Worm (Caenorhabditis elegans): ENCODE data around the gene nlp-82.

Gene nlp-82

DNA sequence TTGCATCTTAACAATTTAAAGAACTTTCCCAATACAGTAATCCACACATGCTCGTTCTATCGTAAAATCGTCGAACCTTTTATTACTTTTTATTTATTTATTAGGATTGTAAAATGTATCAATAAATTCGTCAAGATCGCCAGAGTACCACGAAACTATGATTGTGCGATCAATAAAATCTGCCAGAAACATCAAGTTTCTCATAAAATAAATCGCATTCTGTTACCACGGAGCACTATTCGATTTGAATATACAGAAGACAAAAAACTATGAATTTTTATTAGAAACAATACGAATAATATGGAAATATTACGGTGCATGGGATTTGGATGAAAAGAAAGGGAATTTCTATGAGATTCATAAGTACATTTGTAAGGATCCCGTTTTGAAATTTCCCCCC, 12.7 kb upstream of the nlp-82 start, which contains the start of gene C01G6.2:
Gene C01G6.2, plus strand, starts transcription at position 301 of the 400 bp plus-strand sequence.
- TF ChIP-seq unc-62 (GFP tag; optimal IDR thresholded peaks at IDR 0.05 in 1 of 2) (peak in 1 of 2 experiments; percentile 17), unc-62 (tag; optimal IDR thresholded peaks at IDR 0.05) (no peak), madf-9 (GFP tag; conservative IDR thresholded peaks at IDR 0.05) (no peak)

DNA sequence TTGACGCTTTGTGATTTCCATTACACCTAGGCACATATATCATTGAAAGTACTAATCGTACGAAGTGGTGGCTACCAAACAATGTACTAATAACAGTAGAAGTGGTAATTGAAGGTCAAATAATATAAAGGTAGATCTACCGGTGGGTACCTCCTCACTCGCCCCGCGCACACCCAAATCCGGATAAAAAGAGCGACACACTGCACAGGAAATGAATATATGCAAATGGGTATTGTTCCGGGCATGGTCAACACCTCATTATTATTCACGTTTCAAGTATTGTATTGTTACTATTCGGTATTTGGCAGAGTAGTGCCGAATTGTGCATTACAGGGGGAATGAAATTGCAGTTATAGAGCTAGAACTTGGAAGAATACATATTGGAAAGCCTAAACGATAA, 12.2 kb upstream of the nlp-82 start:
- TF ChIP-seq hif-1 (tag; optimal IDR thresholded peaks at IDR 0.05) (no peak), ceh-44 (GFP tag; IDR thresholded peaks at IDR 0.05) (no peak), tag-97 (GFP tag; IDR thresholded peaks at IDR 0.05) (no peak), set-16 (GFP tag; IDR thresholded peaks at IDR 0.05) (no peak), egl-27 (tag; optimal IDR thresholded peaks at IDR 0.05) (no peak), D1046.2 (GFP tag; IDR thresholded peaks at IDR 0.05) (no peak)

ce11 chrII:9265705-9266104, 11.6 kb upstream of the nlp-82 start:
- peak; percentile 64 for TF ChIP-seq aha-1 (tag)
- no peak for TF ChIP-seq zag-1 (tag; optimal IDR thresholded peaks at IDR 0.05)

DNA sequence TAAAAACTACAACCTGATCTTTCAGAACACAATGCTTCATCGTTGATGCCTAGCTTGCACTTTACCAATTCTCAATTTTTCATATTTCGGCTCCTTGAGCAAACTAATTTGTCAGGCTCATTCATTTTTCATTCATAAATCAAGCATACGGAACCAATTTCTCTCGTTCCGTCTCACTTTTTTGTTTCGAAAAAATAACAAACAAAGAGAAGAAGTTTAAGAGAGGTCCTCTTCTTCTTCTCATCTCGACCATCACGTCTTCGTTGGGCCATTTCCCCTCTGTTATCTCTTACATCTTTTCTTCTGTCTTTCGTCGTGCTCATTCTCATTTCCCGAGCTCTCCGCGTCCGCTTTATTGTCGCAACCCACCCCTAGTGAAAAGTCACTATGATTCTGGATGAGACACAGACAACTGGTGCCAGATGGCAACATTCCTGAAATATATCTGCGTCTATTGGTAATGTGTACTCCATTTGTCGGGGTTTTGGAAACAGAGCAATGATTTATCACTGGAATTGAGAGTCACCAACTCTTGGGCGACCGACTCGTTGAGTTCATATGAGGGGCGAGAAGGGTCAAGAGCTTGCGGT, 10.7 kb upstream of the nlp-82 start:
- TF ChIP-seq daf-12 (tag; optimal IDR thresholded peaks at IDR 0.05), result no peak
- TF ChIP-seq hmg-1.1 (GFP tag; IDR thresholded peaks at IDR 0.05), result peak; percentile 25; the same call in 1 of the 2 replicates
- no peak for TF ChIP-seq zag-1 (tag; optimal IDR thresholded peaks at IDR 0.05)
- peak; percentile 46 for TF ChIP-seq nhr-11 (tag; optimal IDR thresholded peaks at IDR 0.05)
- peak; percentile 96 for TF ChIP-seq aha-1 (tag)
- TF ChIP-seq zip-11 (GFP tag; IDR thresholded peaks at IDR 0.05), result no peak
- peak; percentile 1 for TF ChIP-seq hlh-30 (tag; optimal IDR thresholded peaks at IDR 0.05; ENCODE audit: insufficient read depth)
- peak; percentile 2 for TF ChIP-seq hlh-11 (tag; optimal IDR thresholded peaks at IDR 0.05)
- TF ChIP-seq rbr-2 (tag; optimal IDR thresholded peaks at IDR 0.05), result peak; percentile 13
- TF ChIP-seq egl-43 (GFP tag; IDR thresholded peaks at IDR 0.05), result peak; percentile 52; the same call in 1 of the 2 replicates
- TF ChIP-seq daf-16 (GFP tag; optimal IDR thresholded peaks at IDR 0.05), result peak in 1 of 2 experiments; percentile 57
- TF ChIP-seq daf-16 (tag; optimal IDR thresholded peaks at IDR 0.05), result no peak
- TF ChIP-seq unc-62 (GFP tag; optimal IDR thresholded peaks at IDR 0.05 in 1 of 2), result peak in 1 of 2 experiments; percentile 59
- no peak for TF ChIP-seq unc-62 (tag; optimal IDR thresholded peaks at IDR 0.05)
- TF ChIP-seq lsy-2 (tag; optimal IDR thresholded peaks at IDR 0.05), result peak in 1 of 2 experiments; percentile 41
- TF ChIP-seq mdl-1 (tag; optimal IDR thresholded peaks at IDR 0.05), result peak in 1 of 2 experiments; percentile 15
- TF ChIP-seq Y5F2A.4 (GFP tag; optimal IDR thresholded peaks at IDR 0.05), result no peak

DNA sequence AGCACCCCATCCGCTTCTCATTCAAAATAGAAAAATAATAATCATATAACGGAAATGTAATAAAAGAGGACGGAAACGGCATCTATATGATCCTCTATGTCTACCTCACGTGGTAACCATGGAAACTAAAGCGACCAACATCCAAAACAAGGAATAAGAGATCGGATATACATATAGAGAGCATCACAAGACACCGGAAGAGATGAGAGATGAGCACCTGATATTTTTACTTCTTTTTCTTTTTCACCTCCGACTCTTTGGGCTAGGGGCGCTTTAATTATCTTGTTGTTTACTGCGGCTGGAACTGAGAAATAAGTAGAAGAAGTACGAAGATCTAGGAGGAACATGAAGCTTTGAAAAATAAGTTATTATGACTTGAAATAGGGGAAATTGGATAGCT, 9.7 kb upstream of the nlp-82 start:
- TF ChIP-seq Y5F2A.4 (GFP tag; optimal IDR thresholded peaks at IDR 0.05) (no peak), lin-13 (GFP tag; optimal IDR thresholded peaks at IDR 0.05) (no peak), attf-4 (tag; optimal IDR thresholded peaks at IDR 0.05) (no peak), unc-62 (GFP tag; optimal IDR thresholded peaks at IDR 0.05 in 1 of 2) (peak in 1 of 2 experiments; percentile 36), unc-62 (tag; optimal IDR thresholded peaks at IDR 0.05) (no peak), set-16 (GFP tag; IDR thresholded peaks at IDR 0.05) (no peak), nhr-11 (tag; optimal IDR thresholded peaks at IDR 0.05) (peak; percentile 46), daf-16 (GFP tag; optimal IDR thresholded peaks at IDR 0.05) (no peak), daf-16 (tag; optimal IDR thresholded peaks at IDR 0.05) (no peak), duxl-1 (tag; optimal IDR thresholded peaks at IDR 0.05; ENCODE audit: poor library complexity) (no peak), pha-4 (GFP tag; IDR thresholded peaks at IDR 0.05) (no peak), pha-4 (tag; optimal IDR thresholded peaks at IDR 0.05) (no peak), lin-29 (GFP tag; IDR thresholded peaks at IDR 0.05) (no peak)

DNA sequence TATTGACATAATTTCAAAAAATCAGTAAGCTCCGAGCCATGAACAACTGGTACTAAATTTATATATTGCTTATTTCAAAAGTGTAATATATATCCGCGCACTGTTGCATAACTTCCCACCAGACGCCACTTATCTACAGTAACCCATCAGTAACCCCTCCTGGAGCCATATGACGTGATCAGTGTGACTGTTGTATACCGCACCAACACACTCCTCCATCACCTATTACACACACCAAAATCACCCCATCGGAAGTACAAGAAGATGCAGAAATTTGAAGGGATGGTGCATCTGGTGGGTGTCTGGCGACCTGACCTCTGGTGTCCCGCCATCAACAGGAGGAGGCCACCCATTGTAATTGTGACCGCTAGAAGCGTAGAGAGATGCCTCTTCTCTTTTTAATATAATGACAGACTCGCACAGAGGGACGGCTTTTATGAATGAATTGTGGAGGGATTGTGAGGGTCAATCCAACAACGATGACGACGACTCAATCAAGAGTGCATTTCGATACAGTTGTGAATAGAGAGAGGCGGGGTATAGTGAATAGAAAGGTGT, 8.8 kb upstream of the nlp-82 start:
- TF ChIP-seq aha-1 (tag) (peak; percentile 64), lin-38 (GFP tag; IDR thresholded peaks at IDR 0.05) (no peak), tra-1 (GFP tag; IDR thresholded peaks at IDR 0.05) (no peak)

Data from whole organism, L4 larva.